Worm (Caenorhabditis elegans): Measurements from ENCODE around the gene str-187.
A peak's percentile ranks its signal among the peaks of the same experiment; 100 is the strongest.

str-187 gene

ce11 chrIV:17277459-17278173, 12.2 kb downstream of the str-187 start:
- TF ChIP-seq aly-2 (tag; optimal IDR thresholded peaks at IDR 0.05): no peak
- TF ChIP-seq unc-39 (tag; optimal IDR thresholded peaks at IDR 0.05): no peak
- peak; percentile 32 for TF ChIP-seq nhr-129 (tag; optimal IDR thresholded peaks at IDR 0.05)
- TF ChIP-seq nhr-12 (tag; optimal IDR thresholded peaks at IDR 0.05): no peak
- no peak for TF ChIP-seq ama-1 (optimal IDR thresholded peaks at IDR 0.05)
- TF ChIP-seq ceh-16 (tag; optimal IDR thresholded peaks at IDR 0.05): no peak
- peak; percentile 11 for TF ChIP-seq unc-55 (GFP tag; optimal IDR thresholded peaks at IDR 0.05)
- TF ChIP-seq nhr-6 (tag; optimal IDR thresholded peaks at IDR 0.05): no peak
- no peak for TF ChIP-seq zag-1 (tag; optimal IDR thresholded peaks at IDR 0.05)

DNA sequence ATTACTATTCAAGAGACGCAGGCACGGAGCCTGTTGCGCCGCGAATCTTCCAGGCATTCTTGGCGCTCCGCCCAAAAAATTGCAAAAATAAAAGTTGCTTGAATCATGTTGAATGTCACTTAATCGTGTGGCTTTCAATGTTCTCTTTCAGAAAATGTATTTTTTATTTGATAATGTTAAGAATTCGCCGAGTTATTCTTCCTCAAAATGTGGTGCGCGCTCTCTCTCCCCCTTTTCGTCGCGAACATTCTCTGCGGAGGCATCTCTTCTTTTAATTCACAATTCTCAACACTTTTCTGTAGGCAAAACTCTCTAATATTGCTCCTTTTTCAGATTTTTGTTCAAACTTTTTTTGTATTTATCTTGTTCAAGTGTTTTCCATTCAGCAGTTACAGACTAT, 13.0 kb downstream of the str-187 start:
- TF ChIP-seq Y55F3AM.14 (GFP tag; optimal IDR thresholded peaks at IDR 0.05): peak; percentile 98
- no peak for TF ChIP-seq peb-1 (tag; optimal IDR thresholded peaks at IDR 0.05)
- TF ChIP-seq ztf-11 (tag; optimal IDR thresholded peaks at IDR 0.05): peak; percentile 35
- peak; percentile 89 for TF ChIP-seq lin-11 (tag; optimal IDR thresholded peaks at IDR 0.05)
- peak; percentile 87 for TF ChIP-seq sma-9 (GFP tag; optimal IDR thresholded peaks at IDR 0.05)
- TF ChIP-seq sma-9 (tag; optimal IDR thresholded peaks at IDR 0.05): no peak
- peak; percentile 75 for TF ChIP-seq ZK546.5 (tag; optimal IDR thresholded peaks at IDR 0.05)
- peak; percentile 92 to 95 for TF ChIP-seq lsy-2 (tag; optimal IDR thresholded peaks at IDR 0.05)
- TF ChIP-seq nhr-25 (tag; optimal IDR thresholded peaks at IDR 0.05): peak; percentile 97
- peak; percentile 83 for TF ChIP-seq nhr-10 (tag; optimal IDR thresholded peaks at IDR 0.05)
- peak; percentile 43 for TF ChIP-seq lin-39 (tag; optimal IDR thresholded peaks at IDR 0.05)
- TF ChIP-seq crh-2 (tag; optimal IDR thresholded peaks at IDR 0.05): peak; percentile 95
- no peak for TF ChIP-seq dmd-4 (tag; optimal IDR thresholded peaks at IDR 0.05)
- no peak for TF ChIP-seq nhr-23 (tag; optimal IDR thresholded peaks at IDR 0.05)
- peak; percentile 97 for TF ChIP-seq C34F6.9 (tag; optimal IDR thresholded peaks at IDR 0.05)
- TF ChIP-seq ztf-4 (tag; optimal IDR thresholded peaks at IDR 0.05): peak; percentile 95
- TF ChIP-seq sem-4 (tag; optimal IDR thresholded peaks at IDR 0.05): peak; percentile 97
- TF ChIP-seq ceh-16 (tag; optimal IDR thresholded peaks at IDR 0.05): peak; percentile 26
- peak; percentile 82 for TF ChIP-seq ceh-82 (tag; optimal IDR thresholded peaks at IDR 0.05)
- TF ChIP-seq unc-62 (GFP tag; optimal IDR thresholded peaks at IDR 0.05): peak; percentile 38
- TF ChIP-seq mab-5 (tag; optimal IDR thresholded peaks at IDR 0.05): peak; percentile 90
- no peak for TF ChIP-seq mbf-1 (tag; optimal IDR thresholded peaks at IDR 0.05)
- TF ChIP-seq unc-39 (tag; optimal IDR thresholded peaks at IDR 0.05): no peak
- TF ChIP-seq blmp-1 (tag; optimal IDR thresholded peaks at IDR 0.05; ENCODE audit: insufficient read depth): peak; percentile 82
- peak; percentile 96 for TF ChIP-seq nhr-129 (tag; optimal IDR thresholded peaks at IDR 0.05)
- TF ChIP-seq nhr-77 (tag; optimal IDR thresholded peaks at IDR 0.05): peak; percentile 71
- TF ChIP-seq elt-1 (tag; optimal IDR thresholded peaks at IDR 0.05): no peak
- peak in 1 of 2 experiments; percentile 76 for TF ChIP-seq mdl-1 (tag; optimal IDR thresholded peaks at IDR 0.05)
- peak; percentile 92 for TF ChIP-seq ama-1 (optimal IDR thresholded peaks at IDR 0.05)
- TF ChIP-seq alr-1 (tag; optimal IDR thresholded peaks at IDR 0.05): no peak
- no peak for TF ChIP-seq nhr-12 (tag; optimal IDR thresholded peaks at IDR 0.05)
- TF ChIP-seq F13H6.1 (tag; optimal IDR thresholded peaks at IDR 0.05): peak; percentile 97
- TF ChIP-seq nhr-11 (tag; optimal IDR thresholded peaks at IDR 0.05): peak; percentile 72
- TF ChIP-seq zag-1 (tag; optimal IDR thresholded peaks at IDR 0.05): peak; percentile 96
- peak; percentile 86 for TF ChIP-seq gmeb-1 (tag; optimal IDR thresholded peaks at IDR 0.05)
- TF ChIP-seq nhr-6 (tag; optimal IDR thresholded peaks at IDR 0.05): peak; percentile 93
- no peak for TF ChIP-seq elt-3 (tag; optimal IDR thresholded peaks at IDR 0.05)
- peak; percentile 92 for TF ChIP-seq fos-1 (tag; optimal IDR thresholded peaks at IDR 0.05)
- TF ChIP-seq unc-55 (GFP tag; optimal IDR thresholded peaks at IDR 0.05): peak; percentile 98
- TF ChIP-seq sma-3 (GFP tag; optimal IDR thresholded peaks at IDR 0.05): peak; percentile 99
- TF ChIP-seq lin-13 (GFP tag; optimal IDR thresholded peaks at IDR 0.05): peak; percentile 95
- peak; percentile 43 for TF ChIP-seq skn-1 (tag; optimal IDR thresholded peaks at IDR 0.05)
- TF ChIP-seq ztf-1 (GFP tag; conservative IDR thresholded peaks at IDR 0.05): peak; percentile 89; the same call in 1 of the 2 replicates
- peak; percentile 95 for TF ChIP-seq egl-27 (tag; optimal IDR thresholded peaks at IDR 0.05)
- TF ChIP-seq snpc-4 (tag; optimal IDR thresholded peaks at IDR 0.05): peak; percentile 65
- peak; percentile 78 for TF ChIP-seq nhr-237 (tag; optimal IDR thresholded peaks at IDR 0.05)
- peak; percentile 96 for TF ChIP-seq nhr-21 (tag; optimal IDR thresholded peaks at IDR 0.05)
- no peak for TF ChIP-seq aly-2 (tag; optimal IDR thresholded peaks at IDR 0.05)
- TF ChIP-seq R02D3.7 (tag; optimal IDR thresholded peaks at IDR 0.05): peak; percentile 62
